Worm (Caenorhabditis elegans) whole organism, mixed stage, embryonic: Measurements from ENCODE around the gene pro-2.

Experiments used
- M03D4.4 ChIP-seq: sonication (generic microtip); optimal IDR thresholded peaks from 2 replicates; lab custom pipeline; 2017; ENCODE audit warnings: mild to moderate bottlenecking, missing genetic modification characterization, missing compliant biosample characterization
- bed-3 ChIP-seq: fragments of 200-800 bp; sonication (Bioruptor generic); optimal IDR thresholded peaks from 3 replicates; lab custom pipeline; 2018; ENCODE audit warnings: mild to moderate bottlenecking, missing genetic modification characterization, moderate library complexity, missing compliant biosample characterization
- blmp-1 ChIP-seq: fragments of 150-350 bp; optimal IDR thresholded peaks from 2 replicates; lab custom pipeline; 2014; ENCODE audit warnings: missing biosample characterization, missing genetic modification characterization
- ceh-39 ChIP-seq: fragments of 150-350 bp; optimal IDR thresholded peaks from 2 replicates; lab custom pipeline; 2014; ENCODE audit warnings: missing biosample characterization, missing genetic modification characterization
- ceh-43 ChIP-seq: fragments of 200-800 bp; sonication (Bioruptor generic); optimal IDR thresholded peaks from 2 replicates; lab custom pipeline; 2018; ENCODE audit warnings: mild to moderate bottlenecking, missing genetic modification characterization, moderate library complexity, missing compliant biosample characterization
- ceh-83 ChIP-seq: fragments of 200-800 bp; sonication (Bioruptor generic); optimal IDR thresholded peaks from 2 replicates; lab custom pipeline; 2018; ENCODE audit warnings: mild to moderate bottlenecking, missing genetic modification characterization, missing compliant biosample characterization
- ces-1 ChIP-seq: fragments of 150-350 bp; optimal IDR thresholded peaks from 2 replicates; lab custom pipeline; 2014; ENCODE audit warnings: missing biosample characterization, missing genetic modification reagents, missing genetic modification characterization
- cnd-1 ChIP-seq: fragments of 200-800 bp; sonication (Bioruptor generic); optimal IDR thresholded peaks from 2 replicates; lab custom pipeline; 2018; ENCODE audit warnings: mild to moderate bottlenecking, missing genetic modification characterization, missing compliant biosample characterization
- drap-1 ChIP-seq: fragments of 200-800 bp; sonication (Bioruptor generic); optimal IDR thresholded peaks from 3 replicates; lab custom pipeline; 2018; ENCODE audit warnings: mild to moderate bottlenecking, missing genetic modification characterization, missing compliant biosample characterization
- elt-1 ChIP-seq: sonication (generic microtip); optimal IDR thresholded peaks from 2 replicates; lab custom pipeline; 2017; ENCODE audit warnings: missing genetic modification characterization, mild to moderate bottlenecking, missing compliant biosample characterization, antibody characterized with exemption, moderate library complexity, borderline replicate concordance; ENCODE audit not compliant: insufficient read depth
- elt-3 ChIP-seq: fragments of 150-350 bp; optimal IDR thresholded peaks from 2 replicates; lab custom pipeline; 2014; ENCODE audit warnings: missing biosample characterization, missing genetic modification characterization
- flh-1 ChIP-seq: fragments of 200-800 bp; sonication (Bioruptor generic); optimal IDR thresholded peaks from 2 replicates; lab custom pipeline; 2018; ENCODE audit warnings: mild to moderate bottlenecking, missing genetic modification characterization, moderate library complexity, missing compliant biosample characterization
- ham-2 ChIP-seq: fragments of 200-800 bp; sonication (Bioruptor generic); optimal IDR thresholded peaks from 2 replicates; lab custom pipeline; 2018; ENCODE audit warnings: mild to moderate bottlenecking, missing genetic modification characterization, missing compliant biosample characterization
- hlh-1 ChIP-seq: fragments of 150-350 bp; optimal IDR thresholded peaks from 2 replicates; lab custom pipeline; 2014; ENCODE audit warnings: missing biosample characterization, missing genetic modification reagents, missing genetic modification characterization
- lin-13 ChIP-seq: fragments of 150-350 bp; optimal IDR thresholded peaks from 2 replicates; lab custom pipeline; 2014; ENCODE audit warnings: missing biosample characterization, missing genetic modification characterization
- lin-32 ChIP-seq: fragments of 200-800 bp; sonication (Bioruptor generic); optimal IDR thresholded peaks from 2 replicates; lab custom pipeline; 2018; ENCODE audit warnings: mild to moderate bottlenecking, missing genetic modification characterization, missing compliant biosample characterization
- lsy-2 ChIP-seq: fragments of 150-350 bp; optimal IDR thresholded peaks from 2 replicates; lab custom pipeline; 2014; ENCODE audit warnings: missing biosample characterization, missing genetic modification characterization
- mab-5 ChIP-seq: fragments of 150-350 bp; optimal IDR thresholded peaks from 2 replicates; lab custom pipeline; 2014; ENCODE audit warnings: missing biosample characterization, missing genetic modification characterization
- mep-1 ChIP-seq: fragments of 150-350 bp; optimal IDR thresholded peaks from 2 replicates; lab custom pipeline; 2017; ENCODE audit warnings: missing biosample characterization, missing genetic modification reagents, missing genetic modification characterization, inconsistent platforms
- mls-2 ChIP-seq: sonication (generic microtip); optimal IDR thresholded peaks from 2 replicates; lab custom pipeline; 2016; ENCODE audit warnings: mild to moderate bottlenecking, missing genetic modification characterization, moderate library complexity, missing compliant biosample characterization
- nhr-12 ChIP-seq: fragments of 150-350 bp; optimal IDR thresholded peaks from 2 replicates; lab custom pipeline; 2014; ENCODE audit warnings: missing biosample characterization, missing genetic modification characterization
- nhr-2 ChIP-seq: fragments of 150-350 bp; optimal IDR thresholded peaks from 2 replicates; lab custom pipeline; 2014; ENCODE audit warnings: missing biosample characterization, missing genetic modification characterization
- nhr-237 ChIP-seq: fragments of 150-350 bp; optimal IDR thresholded peaks from 2 replicates; lab custom pipeline; 2014; ENCODE audit warnings: missing biosample characterization, missing genetic modification characterization
- nhr-28 ChIP-seq: fragments of 150-350 bp; optimal IDR thresholded peaks from 2 replicates; lab custom pipeline; 2014; ENCODE audit warnings: missing biosample characterization, missing genetic modification characterization
- nhr-76 ChIP-seq: sonication (generic microtip); optimal IDR thresholded peaks from 2 replicates; lab custom pipeline; 2017; ENCODE audit warnings: missing biosample characterization, missing genetic modification characterization
- pha-4 ChIP-seq: fragments of 150-350 bp; optimal IDR thresholded peaks from 2 replicates; lab custom pipeline; 2018; ENCODE audit warnings: missing biosample characterization, missing genetic modification reagents, missing genetic modification characterization
- sem-2 ChIP-seq: fragments of 200-800 bp; sonication (Bioruptor generic); optimal IDR thresholded peaks from 2 replicates; lab custom pipeline; 2018; ENCODE audit warnings: mild to moderate bottlenecking, missing genetic modification characterization, missing compliant biosample characterization
- snpc-4 ChIP-seq: fragments of 150-350 bp; optimal IDR thresholded peaks from 2 replicates; lab custom pipeline; 2014; ENCODE audit warnings: missing biosample characterization, missing genetic modification characterization
- sptf-1 ChIP-seq: sonication (generic microtip); optimal IDR thresholded peaks from 2 replicates; lab custom pipeline; 2017; ENCODE audit warnings: mild to moderate bottlenecking, missing genetic modification characterization, moderate library complexity, missing compliant biosample characterization
- tbx-8 ChIP-seq: fragments of 200-800 bp; sonication (Bioruptor generic); optimal IDR thresholded peaks from 2 replicates; lab custom pipeline; 2018; ENCODE audit warnings: mild to moderate bottlenecking, missing genetic modification characterization, moderate library complexity, missing compliant biosample characterization
- unc-120 ChIP-seq: sonication (generic microtip); optimal IDR thresholded peaks from 2 replicates; lab custom pipeline; 2017; ENCODE audit warnings: missing genetic modification characterization, missing compliant biosample characterization; ENCODE audit not compliant: poor library complexity, severe bottlenecking
- unc-39 ChIP-seq: fragments of 150-350 bp; optimal IDR thresholded peaks from 2 replicates; lab custom pipeline; 2014; ENCODE audit warnings: missing biosample characterization, missing genetic modification characterization
- unc-62 ChIP-seq: fragments of 150-350 bp; optimal IDR thresholded peaks from 2 replicates; lab custom pipeline; 2014; ENCODE audit warnings: missing biosample characterization, missing genetic modification reagents, missing genetic modification characterization
- zip-8 ChIP-seq: fragments of 150-350 bp; optimal IDR thresholded peaks from 2 replicates; lab custom pipeline; 2014; ENCODE audit warnings: missing biosample characterization, missing genetic modification characterization
- ztf-11 ChIP-seq: fragments of 150-350 bp; optimal IDR thresholded peaks from 2 replicates; lab custom pipeline; 2014; ENCODE audit warnings: missing biosample characterization, missing genetic modification characterization

Gene pro-2

ce11 chrII:10389776-10390175, 44.9 kb upstream of the pro-2 start:
- TF ChIP-seq zip-8 (no peak), blmp-1 (tag; lab: Kevin White, UChicago) (no peak), snpc-4 (tag; lab: Kevin White, UChicago) (no peak), sptf-1 (no peak), bed-3 (no peak)

- TF ChIP-seq tbx-8 (GFP tag; lab: Kevin White, UChicago), result no peak
- TF ChIP-seq unc-39 (tag; lab: Kevin White, UChicago), result no peak
- TF ChIP-seq ceh-43 (GFP tag; lab: Kevin White, UChicago), result no peak
- no peak for TF ChIP-seq mab-5 (tag; lab: Kevin White, UChicago)
- TF ChIP-seq mep-1 (tag; lab: Kevin White, UChicago), result no peak
- TF ChIP-seq ceh-83 (GFP tag; lab: Kevin White, UChicago), result no peak
- TF ChIP-seq M03D4.4 (tag; lab: Kevin White, UChicago), result no peak
- no peak for TF ChIP-seq sptf-1
- no peak for TF ChIP-seq ceh-39 (tag; lab: Kevin White, UChicago)
- no peak for TF ChIP-seq zip-8
These were observed 44.1 kb upstream of the pro-2 start for ce11 chrII:10389038-10389437.

- TF ChIP-seq lin-13, result no peak
- peak; percentile 11 for TF ChIP-seq nhr-237
- TF ChIP-seq mab-5 (tag; lab: Kevin White, UChicago), result no peak
- no peak for TF ChIP-seq unc-62 (GFP tag; lab: Kevin White, UChicago)
- no peak for TF ChIP-seq nhr-12 (tag; lab: Kevin White, UChicago)
- no peak for TF ChIP-seq snpc-4 (tag; lab: Kevin White, UChicago)
- TF ChIP-seq tbx-8 (GFP tag; lab: Kevin White, UChicago), result peak; percentile 78
- TF ChIP-seq ham-2 (GFP tag; lab: Kevin White, UChicago), result no peak
- TF ChIP-seq zip-8, result no peak
- peak; percentile 91 for TF ChIP-seq sptf-1
- TF ChIP-seq cnd-1, result peak; percentile 38
- peak; percentile 52 for TF ChIP-seq lsy-2 (tag; lab: Kevin White, UChicago)
- TF ChIP-seq elt-3 (tag; lab: Kevin White, UChicago), result no peak
- peak; percentile 70 for TF ChIP-seq unc-120
- TF ChIP-seq bed-3, result peak; percentile 37
- peak; percentile 74 for TF ChIP-seq ceh-83 (GFP tag; lab: Kevin White, UChicago)
- TF ChIP-seq mep-1 (tag; lab: Kevin White, UChicago), result peak; percentile 78
- peak; percentile 82 for TF ChIP-seq M03D4.4 (tag; lab: Kevin White, UChicago)
- TF ChIP-seq mls-2 (tag; lab: Kevin White, UChicago), result peak; percentile 66
- TF ChIP-seq unc-39 (tag; lab: Kevin White, UChicago), result no peak
- TF ChIP-seq ces-1 (GFP tag; lab: Kevin White, UChicago), result peak; percentile 48
- TF ChIP-seq nhr-76 (tag; lab: Kevin White, UChicago), result no peak
- TF ChIP-seq nhr-2, result no peak
- TF ChIP-seq nhr-28 (tag; lab: Kevin White, UChicago), result no peak
- peak; percentile 77 for TF ChIP-seq ceh-43 (GFP tag; lab: Kevin White, UChicago)
- TF ChIP-seq hlh-1 (tag; lab: Kevin White, UChicago), result peak; percentile 39
- peak; percentile 5 for TF ChIP-seq flh-1 (GFP tag; lab: Kevin White, UChicago)
- peak; percentile 30 for TF ChIP-seq lin-32 (GFP tag; lab: Kevin White, UChicago)
- no peak for TF ChIP-seq blmp-1 (tag; lab: Kevin White, UChicago)
- TF ChIP-seq pha-4 (tag; lab: Kevin White, UChicago), result no peak
- peak; percentile 54 for TF ChIP-seq drap-1 (GFP tag; lab: Kevin White, UChicago)
- no peak for TF ChIP-seq ztf-11 (tag; lab: Kevin White, UChicago)
- no peak for TF ChIP-seq sem-2 (GFP tag; lab: Kevin White, UChicago)
- TF ChIP-seq elt-1, result peak; percentile 54
- peak; percentile 4 for TF ChIP-seq ceh-39 (tag; lab: Kevin White, UChicago)
These were observed 43.3 kb upstream of the pro-2 start for ce11 chrII:10388041-10388706.
